Worm (Caenorhabditis elegans) whole organism, mixed stage, embryonic: Measurements from ENCODE around the gene pals-39.
A peak's percentile ranks its signal among the peaks of the same experiment; 100 is the strongest.

Source experiments
- M03D4.4 ChIP-seq: sonication (generic microtip); optimal IDR thresholded peaks from 2 replicates; lab custom pipeline; 2017; ENCODE audit warnings: mild to moderate bottlenecking, missing genetic modification characterization, missing compliant biosample characterization
- ceh-83 ChIP-seq: fragments of 200-800 bp; sonication (Bioruptor generic); optimal IDR thresholded peaks from 2 replicates; lab custom pipeline; 2018; ENCODE audit warnings: mild to moderate bottlenecking, missing genetic modification characterization, missing compliant biosample characterization
- ces-1 ChIP-seq: fragments of 150-350 bp; optimal IDR thresholded peaks from 2 replicates; lab custom pipeline; 2014; ENCODE audit warnings: missing biosample characterization, missing genetic modification reagents, missing genetic modification characterization
- cnd-1 ChIP-seq: fragments of 200-800 bp; sonication (Bioruptor generic); optimal IDR thresholded peaks from 2 replicates; lab custom pipeline; 2018; ENCODE audit warnings: mild to moderate bottlenecking, missing genetic modification characterization, missing compliant biosample characterization
- drap-1 ChIP-seq: fragments of 200-800 bp; sonication (Bioruptor generic); optimal IDR thresholded peaks from 3 replicates; lab custom pipeline; 2018; ENCODE audit warnings: mild to moderate bottlenecking, missing genetic modification characterization, missing compliant biosample characterization
- elt-1 ChIP-seq: sonication (generic microtip); optimal IDR thresholded peaks from 2 replicates; lab custom pipeline; 2017; ENCODE audit warnings: missing genetic modification characterization, mild to moderate bottlenecking, missing compliant biosample characterization, antibody characterized with exemption, moderate library complexity, borderline replicate concordance; ENCODE audit not compliant: insufficient read depth
- elt-3 ChIP-seq: fragments of 150-350 bp; optimal IDR thresholded peaks from 2 replicates; lab custom pipeline; 2014; ENCODE audit warnings: missing biosample characterization, missing genetic modification characterization
- flh-1 ChIP-seq: fragments of 200-800 bp; sonication (Bioruptor generic); optimal IDR thresholded peaks from 2 replicates; lab custom pipeline; 2018; ENCODE audit warnings: mild to moderate bottlenecking, missing genetic modification characterization, moderate library complexity, missing compliant biosample characterization
- ham-2 ChIP-seq: fragments of 200-800 bp; sonication (Bioruptor generic); optimal IDR thresholded peaks from 2 replicates; lab custom pipeline; 2018; ENCODE audit warnings: mild to moderate bottlenecking, missing genetic modification characterization, missing compliant biosample characterization
- lin-13 ChIP-seq: fragments of 150-350 bp; optimal IDR thresholded peaks from 2 replicates; lab custom pipeline; 2014; ENCODE audit warnings: missing biosample characterization, missing genetic modification characterization
- lin-32 ChIP-seq: fragments of 200-800 bp; sonication (Bioruptor generic); optimal IDR thresholded peaks from 2 replicates; lab custom pipeline; 2018; ENCODE audit warnings: mild to moderate bottlenecking, missing genetic modification characterization, missing compliant biosample characterization
- lsy-2 ChIP-seq: fragments of 150-350 bp; optimal IDR thresholded peaks from 2 replicates; lab custom pipeline; 2014; ENCODE audit warnings: missing biosample characterization, missing genetic modification characterization
- mep-1 ChIP-seq: fragments of 150-350 bp; optimal IDR thresholded peaks from 2 replicates; lab custom pipeline; 2017; ENCODE audit warnings: missing biosample characterization, missing genetic modification reagents, missing genetic modification characterization, inconsistent platforms
- mls-2 ChIP-seq: sonication (generic microtip); optimal IDR thresholded peaks from 2 replicates; lab custom pipeline; 2016; ENCODE audit warnings: mild to moderate bottlenecking, missing genetic modification characterization, moderate library complexity, missing compliant biosample characterization
- nhr-12 ChIP-seq: fragments of 150-350 bp; optimal IDR thresholded peaks from 2 replicates; lab custom pipeline; 2014; ENCODE audit warnings: missing biosample characterization, missing genetic modification characterization
- nhr-2 ChIP-seq: fragments of 150-350 bp; optimal IDR thresholded peaks from 2 replicates; lab custom pipeline; 2014; ENCODE audit warnings: missing biosample characterization, missing genetic modification characterization
- nhr-28 ChIP-seq: fragments of 150-350 bp; optimal IDR thresholded peaks from 2 replicates; lab custom pipeline; 2014; ENCODE audit warnings: missing biosample characterization, missing genetic modification characterization
- pha-4 ChIP-seq: fragments of 150-350 bp; optimal IDR thresholded peaks from 2 replicates; lab custom pipeline; 2018; ENCODE audit warnings: missing biosample characterization, missing genetic modification reagents, missing genetic modification characterization
- snpc-4 ChIP-seq: fragments of 150-350 bp; optimal IDR thresholded peaks from 2 replicates; lab custom pipeline; 2014; ENCODE audit warnings: missing biosample characterization, missing genetic modification characterization
- tbx-8 ChIP-seq: fragments of 200-800 bp; sonication (Bioruptor generic); optimal IDR thresholded peaks from 2 replicates; lab custom pipeline; 2018; ENCODE audit warnings: mild to moderate bottlenecking, missing genetic modification characterization, moderate library complexity, missing compliant biosample characterization
- unc-120 ChIP-seq: sonication (generic microtip); optimal IDR thresholded peaks from 2 replicates; lab custom pipeline; 2017; ENCODE audit warnings: missing genetic modification characterization, missing compliant biosample characterization; ENCODE audit not compliant: poor library complexity, severe bottlenecking
- unc-39 ChIP-seq: fragments of 150-350 bp; optimal IDR thresholded peaks from 2 replicates; lab custom pipeline; 2014; ENCODE audit warnings: missing biosample characterization, missing genetic modification characterization
- unc-62 ChIP-seq: fragments of 150-350 bp; optimal IDR thresholded peaks from 2 replicates; lab custom pipeline; 2014; ENCODE audit warnings: missing biosample characterization, missing genetic modification reagents, missing genetic modification characterization
- zip-8 ChIP-seq: fragments of 150-350 bp; optimal IDR thresholded peaks from 2 replicates; lab custom pipeline; 2014; ENCODE audit warnings: missing biosample characterization, missing genetic modification characterization

pals-39 gene

DNA sequence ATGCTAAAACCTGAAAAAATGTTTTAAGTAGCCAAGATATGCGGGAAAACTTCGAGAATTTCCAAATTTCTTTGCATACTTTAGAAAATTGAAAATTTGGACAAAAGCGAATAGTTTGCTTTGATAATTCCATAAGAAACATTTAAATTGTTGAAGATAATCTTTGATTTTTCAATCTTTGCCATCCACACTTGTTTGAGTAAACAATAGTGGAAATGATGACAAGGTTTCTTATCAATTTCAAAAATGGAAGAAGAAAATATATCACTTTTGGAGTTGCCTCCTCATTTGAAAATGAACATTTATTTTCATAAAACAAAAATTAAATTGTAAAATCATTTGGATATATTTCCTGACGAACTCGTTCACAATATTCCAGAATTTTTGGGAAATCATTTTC is 29.3 kb downstream of the pals-39 start:
- TF ChIP-seq unc-39 (tag; lab: Kevin White, UChicago) (no peak), ces-1 (GFP tag; lab: Kevin White, UChicago) (no peak), mls-2 (tag; lab: Kevin White, UChicago) (no peak), snpc-4 (tag; lab: Kevin White, UChicago) (no peak), lsy-2 (tag; lab: Kevin White, UChicago) (no peak), nhr-28 (no peak), mep-1 (tag; lab: Kevin White, UChicago) (no peak)

DNA sequence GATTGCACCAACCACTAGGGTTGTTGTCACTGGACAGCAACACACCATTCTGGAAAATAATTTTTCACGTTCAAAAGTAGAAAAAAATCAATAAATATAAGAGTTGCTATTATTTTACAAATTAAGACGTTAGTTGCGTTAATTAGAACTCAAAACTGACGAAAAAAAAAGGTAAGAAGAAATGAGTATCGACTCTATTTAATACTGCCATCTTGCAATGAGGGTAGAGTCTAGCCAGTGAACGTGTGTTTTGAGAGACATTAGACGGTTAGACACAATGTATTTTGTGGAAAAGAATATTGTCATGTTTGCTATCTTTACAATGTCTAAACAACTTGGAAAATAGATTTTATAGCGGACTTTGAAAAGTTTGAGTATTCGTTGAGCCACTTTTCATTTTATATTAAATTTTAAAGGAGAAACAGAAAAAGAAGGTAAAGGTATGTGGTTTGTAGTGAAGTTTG is 30.0 kb downstream of the pals-39 start, which contains the start of gene cdr-6:
Gene cdr-6 (minus strand): TSS at position 51 of the 464 bp plus-strand sequence.
- no peak for TF ChIP-seq nhr-12 (tag; lab: Kevin White, UChicago)
- TF ChIP-seq ces-1 (GFP tag; lab: Kevin White, UChicago): peak; percentile 22

DNA sequence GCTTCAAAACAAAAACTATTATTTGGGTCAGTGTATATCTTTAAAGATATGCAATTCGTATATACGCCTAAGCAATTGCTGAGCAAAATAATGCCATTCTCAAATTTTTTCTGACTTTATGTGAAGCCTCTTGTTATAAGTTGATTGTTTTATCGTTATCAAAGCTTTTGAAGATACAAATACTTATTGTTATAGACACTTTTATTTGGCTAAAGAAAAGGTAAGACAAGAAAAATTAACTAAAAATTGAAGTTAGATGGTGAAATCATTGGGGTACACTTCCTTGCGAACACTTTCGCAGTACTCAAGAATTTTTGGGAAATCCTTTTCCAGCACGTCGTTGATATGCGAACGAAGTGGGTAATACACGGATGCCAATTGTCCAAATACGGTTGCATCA is 31.3 kb downstream of the pals-39 start:
- no peak for TF ChIP-seq zip-8 (tag; lab: Kevin White, UChicago)
- TF ChIP-seq ceh-83 (GFP tag; lab: Kevin White, UChicago): no peak
- TF ChIP-seq mls-2 (tag; lab: Kevin White, UChicago): no peak
- TF ChIP-seq, all 35 proteins: peak for 0

DNA sequence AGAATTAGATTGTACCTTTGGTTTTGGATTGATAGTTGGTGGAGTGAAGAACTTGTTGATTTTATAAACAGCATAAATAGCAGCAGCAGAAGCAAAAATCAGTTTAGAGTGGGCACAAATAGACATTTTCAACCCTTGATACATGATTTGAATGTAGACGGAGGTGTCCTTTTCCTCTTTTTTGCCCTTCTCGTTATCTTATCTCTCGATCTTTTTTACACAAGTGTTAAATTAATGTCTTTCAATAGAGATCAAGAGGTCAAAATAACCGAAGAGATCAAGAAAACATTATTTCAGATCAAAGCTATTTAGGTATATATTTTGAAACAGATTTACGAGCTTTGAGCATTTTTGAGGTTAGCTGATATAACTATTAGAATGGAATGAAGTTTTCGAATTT is 31.7 kb downstream of the pals-39 start, which contains the start of gene cdr-7:
Gene cdr-7 (minus strand): TSS at position 205 of the 400 bp plus-strand sequence.
- no peak for TF ChIP-seq unc-120 (tag; lab: Kevin White, UChicago)
- TF ChIP-seq mep-1 (tag; lab: Kevin White, UChicago): no peak
- peak; percentile 12 for TF ChIP-seq elt-1
- TF ChIP-seq tbx-8 (GFP tag; lab: Kevin White, UChicago): no peak

DNA sequence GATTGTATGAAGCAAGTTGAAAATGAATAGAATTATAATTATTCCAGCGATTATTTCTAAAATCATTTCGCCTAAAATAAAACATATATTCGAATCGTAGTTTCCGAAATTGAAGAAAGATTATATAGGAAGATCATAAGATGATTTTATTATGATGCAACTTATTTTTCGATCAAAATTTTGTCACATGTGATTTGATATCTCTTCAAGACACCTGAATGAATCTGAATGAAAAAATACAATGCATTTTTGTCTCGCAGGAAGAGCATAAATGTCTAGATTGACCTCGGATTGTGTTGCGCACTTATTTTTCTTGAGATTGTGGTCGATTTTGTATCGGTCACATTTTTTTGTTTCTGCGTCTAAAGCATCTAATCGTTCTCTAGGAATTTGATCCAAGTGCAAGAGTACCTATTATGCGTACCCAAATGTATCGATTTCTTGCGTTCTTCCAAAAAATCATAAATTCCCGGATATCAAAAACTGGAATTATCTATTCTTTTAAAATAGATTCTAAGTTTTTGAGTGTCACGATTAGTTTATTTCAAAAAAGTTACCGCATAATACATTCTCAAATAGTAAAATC is 33.1 kb downstream of the pals-39 start, which contains the start of gene hrg-2:
Gene hrg-2 (minus strand): TSS at position 98 of the 586 bp plus-strand sequence.
- no peak for TF ChIP-seq unc-39 (tag; lab: Kevin White, UChicago)
- TF ChIP-seq tbx-8 (GFP tag; lab: Kevin White, UChicago): no peak
- no peak for TF ChIP-seq drap-1
- TF ChIP-seq mls-2 (tag; lab: Kevin White, UChicago): no peak
- no peak for TF ChIP-seq nhr-2 (tag; lab: Kevin White, UChicago)

DNA sequence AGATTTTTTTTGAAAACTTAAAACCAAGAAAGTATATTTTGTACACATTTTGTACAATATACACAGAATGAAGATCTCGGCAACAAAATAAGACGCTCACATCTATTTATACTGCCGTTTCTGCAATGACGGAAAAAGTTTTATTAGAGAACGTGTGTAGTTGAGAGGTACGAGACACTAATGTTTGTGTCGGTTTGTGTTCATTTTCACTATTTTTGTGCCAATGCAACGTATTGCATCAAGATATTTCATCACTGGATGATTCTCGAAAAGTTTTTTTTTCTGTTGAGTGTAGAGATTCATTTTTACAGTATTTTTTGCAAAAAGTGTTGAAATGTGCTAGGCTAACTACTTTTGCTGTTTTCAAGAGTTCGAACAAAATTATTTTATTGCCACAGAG is 34.7 kb downstream of the pals-39 start:
- TF ChIP-seq ham-2: no peak
- TF ChIP-seq unc-39 (tag; lab: Kevin White, UChicago): no peak
- no peak for TF ChIP-seq unc-62
- TF ChIP-seq mls-2 (tag; lab: Kevin White, UChicago): no peak
- no peak for TF ChIP-seq ceh-83 (GFP tag; lab: Kevin White, UChicago)
- no peak for TF ChIP-seq pha-4 (tag; lab: Kevin White, UChicago)
- no peak for TF ChIP-seq elt-1
- no peak for TF ChIP-seq lsy-2 (tag; lab: Kevin White, UChicago)
- TF ChIP-seq nhr-2 (tag; lab: Kevin White, UChicago): no peak
- no peak for TF ChIP-seq snpc-4 (tag; lab: Kevin White, UChicago)
- TF ChIP-seq M03D4.4 (tag; lab: Kevin White, UChicago): no peak
- TF ChIP-seq nhr-28: no peak
- no peak for TF ChIP-seq cnd-1
- no peak for TF ChIP-seq zip-8 (tag; lab: Kevin White, UChicago)
- TF ChIP-seq mep-1 (tag; lab: Kevin White, UChicago): no peak
- TF ChIP-seq elt-3 (tag; lab: Kevin White, UChicago): no peak
- TF ChIP-seq lin-32 (GFP tag; lab: Kevin White, UChicago): no peak
- no peak for TF ChIP-seq lin-13 (tag; lab: Kevin White, UChicago)

DNA sequence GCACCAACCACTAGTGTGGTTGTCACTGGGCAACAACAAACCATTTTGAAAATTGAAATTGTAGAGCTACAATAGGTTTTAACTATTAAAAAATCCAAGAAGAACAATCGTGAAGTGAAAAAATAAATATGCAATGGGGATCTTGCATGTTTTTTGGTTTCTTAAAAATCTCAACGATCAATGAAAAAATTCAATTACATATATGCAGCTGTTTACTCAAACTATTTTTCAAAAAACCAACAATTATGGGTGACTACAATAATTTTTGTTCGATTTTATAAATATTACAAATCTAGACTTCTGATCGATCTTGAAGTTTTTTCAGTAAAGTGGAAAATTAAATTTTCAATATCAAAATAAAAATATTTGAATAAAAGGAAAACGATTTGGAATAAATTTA is 35.1 kb downstream of the pals-39 start, which contains the start of gene cdr-4:
Gene cdr-4 (minus strand): TSS at position 101 of the 400 bp plus-strand sequence.
- TF ChIP-seq flh-1 (no peak), elt-3 (tag; lab: Kevin White, UChicago) (no peak), ces-1 (GFP tag; lab: Kevin White, UChicago) (no peak)
